Fruit fly (Drosophila melanogaster) whole organism, embryonic: ENCODE results near the gene TotA.

ENCODE experiments used
- Atf6 ChIP-seq: fragments of 200-800 bp; sonication (Bioruptor generic); IDR thresholded peaks from 2 replicates; pipeline ENCODE4 v1.3.6; 2022; ENCODE audit warnings: missing biosample characterization, missing genetic modification characterization
- B-H1 ChIP-seq: fragments of 200-800 bp; sonication (Bioruptor generic); IDR thresholded peaks from 3 replicates; pipeline ENCODE4 v1.3.6; 2022; ENCODE audit warnings: missing biosample characterization, missing genetic modification characterization
- BtbVII ChIP-seq: fragments of 200-800 bp; sonication (Bioruptor generic); optimal IDR thresholded peaks from 3 replicates; lab custom pipeline; 2017; ENCODE audit warnings: missing biosample characterization, mild to moderate bottlenecking, missing genetic modification characterization
- CG10274 ChIP-seq: fragments of 200-800 bp; sonication (Bioruptor generic); optimal IDR thresholded peaks from 3 replicates; lab custom pipeline; 2017; ENCODE audit warnings: missing biosample characterization, mild to moderate bottlenecking, missing genetic modification characterization
- CG10979 ChIP-seq: fragments of 200-800 bp; sonication (Bioruptor generic); optimal IDR thresholded peaks from 2 replicates; lab custom pipeline; 2018; ENCODE audit warnings: missing biosample characterization, mild to moderate bottlenecking, missing genetic modification characterization, moderate library complexity
- CG11093 ChIP-seq: fragments of 200-800 bp; sonication (Bioruptor generic); IDR thresholded peaks from 3 replicates; pipeline ENCODE4 v1.3.6; 2022; ENCODE audit warnings: missing biosample characterization, missing genetic modification characterization
- CG11398 ChIP-seq: fragments of 200-800 bp; sonication (Bioruptor generic); optimal IDR thresholded peaks from 2 replicates; lab custom pipeline; 2016; ENCODE audit warnings: missing biosample characterization, missing genetic modification characterization
- CG13296 ChIP-seq: fragments of 200-800 bp; sonication (Bioruptor generic); optimal IDR thresholded peaks from 3 replicates; lab custom pipeline; 2018; ENCODE audit warnings: missing biosample characterization, mild to moderate bottlenecking, missing genetic modification characterization
- CG13894 ChIP-seq: fragments of 200-800 bp; sonication (Bioruptor generic); optimal IDR thresholded peaks from 3 replicates; lab custom pipeline; 2018; ENCODE audit warnings: missing biosample characterization, mild to moderate bottlenecking, missing genetic modification characterization, moderate library complexity
- CG15479 ChIP-seq: fragments of 200-800 bp; sonication (Bioruptor generic); optimal IDR thresholded peaks from 3 replicates; lab custom pipeline; 2019; ENCODE audit warnings: missing biosample characterization, mild to moderate bottlenecking, missing genetic modification characterization, moderate library complexity
- CG16779 ChIP-seq: fragments of 200-800 bp; sonication (Bioruptor generic); IDR thresholded peaks from 2 replicates; pipeline ENCODE4 v1.3.6; 2022; ENCODE audit warnings: missing biosample characterization, missing genetic modification characterization
- CG2875 ChIP-seq: fragments of 200-800 bp; sonication (Bioruptor generic); optimal IDR thresholded peaks from 2 replicates; lab custom pipeline; 2017; ENCODE audit warnings: missing biosample characterization, mild to moderate bottlenecking, missing genetic modification characterization, missing genetic modification reagents
- CG33557 ChIP-seq: fragments of 200-800 bp; sonication (Bioruptor generic); optimal IDR thresholded peaks from 2 replicates; lab custom pipeline; 2019; ENCODE audit warnings: missing biosample characterization, mild to moderate bottlenecking, missing genetic modification characterization, moderate library complexity
- CG3407 ChIP-seq: fragments of 200-800 bp; sonication (Bioruptor generic); optimal IDR thresholded peaks from 2 replicates; lab custom pipeline; 2018; ENCODE audit warnings: missing biosample characterization, mild to moderate bottlenecking, missing genetic modification characterization
- CG4360 ChIP-seq: fragments of 200-800 bp; sonication (Bioruptor generic); IDR thresholded peaks from 2 replicates; pipeline ENCODE4 v1.3.6; 2022; ENCODE audit warnings: missing biosample characterization, missing genetic modification characterization
- CG8089 ChIP-seq: fragments of 200-800 bp; sonication (Bioruptor generic); optimal IDR thresholded peaks from 3 replicates; lab custom pipeline; 2016; ENCODE audit warnings: missing biosample characterization, missing genetic modification characterization
- CG8359 ChIP-seq: fragments of 200-800 bp; sonication (Bioruptor generic); optimal IDR thresholded peaks from 2 replicates; lab custom pipeline; 2017; ENCODE audit warnings: missing biosample characterization, mild to moderate bottlenecking, missing genetic modification characterization, borderline replicate concordance
- CG9727 ChIP-seq: fragments of 200-800 bp; sonication (Bioruptor generic); optimal IDR thresholded peaks from 3 replicates; lab custom pipeline; 2017; ENCODE audit warnings: missing biosample characterization, mild to moderate bottlenecking, missing genetic modification characterization
- CG9797 ChIP-seq: fragments of 200-800 bp; sonication (Bioruptor generic); optimal IDR thresholded peaks from 3 replicates; lab custom pipeline; 2018; ENCODE audit warnings: missing biosample characterization, mild to moderate bottlenecking, missing genetic modification characterization
- CoRest ChIP-seq: fragments of 200-800 bp; sonication (Bioruptor generic); optimal IDR thresholded peaks from 3 replicates; lab custom pipeline; 2018; ENCODE audit warnings: missing biosample characterization, mild to moderate bottlenecking, missing genetic modification characterization, moderate library complexity
- Doc2 ChIP-seq: fragments of 200-800 bp; sonication (Bioruptor generic); IDR thresholded peaks from 2 replicates; pipeline ENCODE4 v1.3.6; 2022; ENCODE audit warnings: missing biosample characterization, missing genetic modification characterization
- Dref ChIP-seq: fragments of 200-800 bp; sonication (Bioruptor generic); IDR thresholded peaks from 2 replicates; pipeline ENCODE4 v1.3.6; 2022; ENCODE audit warnings: missing biosample characterization, missing genetic modification characterization
- Gsc ChIP-seq: fragments of 200-800 bp; sonication (Bioruptor generic); IDR thresholded peaks from 2 replicates; pipeline ENCODE4 v1.3.6; 2022; ENCODE audit warnings: missing biosample characterization, missing genetic modification characterization
- H2.0 ChIP-seq: fragments of 200-800 bp; sonication (Bioruptor generic); IDR thresholded peaks from 2 replicates; pipeline ENCODE4 v1.3.6; 2022; ENCODE audit warnings: missing biosample characterization, missing genetic modification characterization
- HHEX ChIP-seq: fragments of 200-800 bp; sonication (Bioruptor generic); optimal IDR thresholded peaks from 3 replicates; lab custom pipeline; 2017; ENCODE audit warnings: missing biosample characterization, mild to moderate bottlenecking, missing genetic modification characterization, missing genetic modification reagents
- HLH3B ChIP-seq: fragments of 200-800 bp; sonication (Bioruptor generic); IDR thresholded peaks from 2 replicates; pipeline ENCODE4 v1.3.6; 2022; ENCODE audit warnings: missing biosample characterization, missing genetic modification characterization
- Myb ChIP-seq: fragments of 200-800 bp; sonication (Bioruptor generic); optimal IDR thresholded peaks from 2 replicates; lab custom pipeline; 2016; ENCODE audit warnings: missing biosample characterization, missing genetic modification characterization
- NC2β ChIP-seq: fragments of 200-800 bp; sonication (Bioruptor generic); optimal IDR thresholded peaks from 2 replicates; lab custom pipeline; 2016; ENCODE audit warnings: missing biosample characterization, missing genetic modification characterization
- Spps ChIP-seq: fragments of 200-800 bp; sonication (Bioruptor generic); optimal IDR thresholded peaks from 2 replicates; lab custom pipeline; 2018; ENCODE audit warnings: missing biosample characterization, mild to moderate bottlenecking, missing genetic modification characterization
- TFAM ChIP-seq: fragments of 200-800 bp; sonication (Bioruptor generic); optimal IDR thresholded peaks from 2 replicates; lab custom pipeline; 2017; ENCODE audit warnings: missing biosample characterization, missing genetic modification characterization, inconsistent platforms
- Xbp1 ChIP-seq: fragments of 200-800 bp; sonication (Bioruptor generic); optimal IDR thresholded peaks from 3 replicates; lab custom pipeline; 2016; ENCODE audit warnings: missing biosample characterization, mild to moderate bottlenecking, missing genetic modification characterization
- abd-A ChIP-seq: fragments of 200-800 bp; sonication (Bioruptor generic); optimal IDR thresholded peaks from 3 replicates; lab custom pipeline; 2019; ENCODE audit warnings: missing biosample characterization, mild to moderate bottlenecking, missing genetic modification characterization, moderate library complexity
- ash1 ChIP-seq: fragments of 200-800 bp; sonication (Bioruptor generic); optimal IDR thresholded peaks from 2 replicates; lab custom pipeline; 2018; ENCODE audit warnings: missing biosample characterization, mild to moderate bottlenecking, missing genetic modification characterization
- br ChIP-seq: fragments of >200 bp; optimal IDR thresholded peaks from 2 replicates; lab custom pipeline; 2017
- chm ChIP-seq: fragments of 200-800 bp; sonication (Bioruptor generic); IDR thresholded peaks from 2 replicates; pipeline ENCODE4 v1.3.6; 2022; ENCODE audit warnings: missing biosample characterization, missing genetic modification characterization
- crc ChIP-seq: fragments of 200-800 bp; sonication (Bioruptor generic); optimal IDR thresholded peaks from 2 replicates; lab custom pipeline; 2016; ENCODE audit warnings: missing biosample characterization, missing genetic modification characterization
- eve ChIP-seq, 2 experiments: fragments of >200 bp; optimal IDR thresholded peaks; 2 replicates each; lab custom pipeline; 2017; ENCODE audit warnings: missing biosample characterization in 2 of 2, missing genetic modification characterization in 2 of 2
- ewg ChIP-seq: fragments of 200-800 bp; sonication (Bioruptor generic); optimal IDR thresholded peaks from 3 replicates; lab custom pipeline; 2017; ENCODE audit warnings: mild to moderate bottlenecking, missing biosample characterization, missing genetic modification reagents, missing genetic modification characterization
- fd3F ChIP-seq: fragments of 200-800 bp; sonication (Bioruptor generic); optimal IDR thresholded peaks from 2 replicates; lab custom pipeline; 2018; ENCODE audit warnings: missing biosample characterization, mild to moderate bottlenecking, missing genetic modification characterization, moderate library complexity
- gfzf ChIP-seq: fragments of 200-800 bp; sonication (Bioruptor generic); optimal IDR thresholded peaks from 2 replicates; lab custom pipeline; 2016; ENCODE audit warnings: missing biosample characterization, mild to moderate bottlenecking, missing genetic modification characterization, moderate library complexity
- grn ChIP-seq: fragments of 200-800 bp; sonication (Bioruptor generic); optimal IDR thresholded peaks from 3 replicates; lab custom pipeline; 2017; ENCODE audit warnings: missing biosample characterization, missing genetic modification characterization
- gro ChIP-seq: fragments of 200-800 bp; sonication (Bioruptor generic); optimal IDR thresholded peaks from 2 replicates; lab custom pipeline; 2016; ENCODE audit warnings: missing biosample characterization, missing genetic modification characterization
- insv ChIP-seq, 2 experiments: fragments of 200-800 bp; sonication (Bioruptor generic); optimal IDR thresholded peaks; 3 replicates each; lab custom pipeline; 2016 to 2018; ENCODE audit warnings: missing biosample characterization in 2 of 2, missing genetic modification characterization in 2 of 2
- luna ChIP-seq: fragments of 200-800 bp; sonication (Bioruptor generic); optimal IDR thresholded peaks from 2 replicates; lab custom pipeline; 2016; ENCODE audit warnings: missing biosample characterization, missing genetic modification characterization
- nmo ChIP-seq: fragments of 200-800 bp; sonication (Bioruptor generic); optimal IDR thresholded peaks from 2 replicates; lab custom pipeline; 2018; ENCODE audit warnings: missing biosample characterization, mild to moderate bottlenecking, missing genetic modification characterization, moderate library complexity
- oc ChIP-seq: fragments of 200-800 bp; sonication (Bioruptor generic); optimal IDR thresholded peaks from 2 replicates; lab custom pipeline; 2018; ENCODE audit warnings: missing biosample characterization, mild to moderate bottlenecking, missing genetic modification characterization, moderate library complexity
- p53 ChIP-seq: fragments of 200-800 bp; sonication (Bioruptor generic); optimal IDR thresholded peaks from 2 replicates; lab custom pipeline; 2016; ENCODE audit warnings: missing biosample characterization, missing genetic modification characterization
- tin ChIP-seq: fragments of 200-800 bp; sonication (Bioruptor generic); optimal IDR thresholded peaks from 3 replicates; lab custom pipeline; 2016; ENCODE audit warnings: missing biosample characterization, missing genetic modification characterization
- vvl ChIP-seq: fragments of 200-800 bp; sonication (Bioruptor generic); IDR thresholded peaks from 2 replicates; pipeline ENCODE4 v1.3.6; 2022; ENCODE audit warnings: missing biosample characterization, missing genetic modification characterization
- z ChIP-seq: fragments of 200-800 bp; sonication (Bioruptor generic); IDR thresholded peaks from 3 replicates; pipeline ENCODE4 v1.3.6; 2022; ENCODE audit warnings: missing biosample characterization, missing genetic modification characterization
- zen2 ChIP-seq: fragments of 200-800 bp; sonication (Bioruptor generic); IDR thresholded peaks from 3 replicates; pipeline ENCODE4 v1.3.6; 2022; ENCODE audit warnings: missing biosample characterization, missing genetic modification characterization; ENCODE audit not compliant: partially characterized antibody

TotA gene

dm6 chr3R:20850395-20851039, 20.3 kb upstream of the TotA start, which contains the start of gene RpS30 (continued):
- TF ChIP-seq nmo (GFP tag; lab: Kevin White, UChicago) (peak; percentile 72), CG11093 (GFP tag; lab: Robert Waterston, UW) (no peak), abd-A (tag; lab: Kevin White, UChicago) (no peak), fd3F (GFP tag; lab: Kevin White, UChicago) (no peak), CG15479 (GFP tag; lab: Kevin White, UChicago) (peak; percentile 89), gro (GFP tag; lab: Kevin White, UChicago) (peak; percentile 70), CG10274 (no peak), NC2β (peak; percentile 76), HHEX (GFP tag; lab: Kevin White, UChicago) (no peak), Atf6 (GFP tag; lab: Robert Waterston, UW) (no peak), ash1 (GFP tag; lab: Kevin White, UChicago) (no peak), grn (no peak), B-H1 (no peak), ewg (GFP tag; lab: Kevin White, UChicago) (peak; percentile 51), BtbVII (no peak), CG4360 (no peak), br (lab: Kevin White, UChicago) (no peak), Dref (GFP tag; lab: Robert Waterston, UW) (peak; percentile 100), oc (no peak), CG11398 (GFP tag; lab: Kevin White, UChicago) (peak; percentile 15), vvl (GFP tag; lab: Robert Waterston, UW) (peak; percentile 77), CG10979 (peak; percentile 11), Doc2 (no peak), Gsc (no peak), Spps (peak; percentile 36), CG13894 (tag; lab: Kevin White, UChicago) (peak; percentile 36), Xbp1 (GFP tag; lab: Kevin White, UChicago) (peak; percentile 49), CG16779 (0 out of 2 replicates have a peak, but pooled peaks have one; percentile 10), zen2 (GFP tag; lab: Robert Waterston, UW) (peak; percentile 87), CG9797 (GFP tag; lab: Kevin White, UChicago) (peak; percentile 94), HLH3B (GFP tag; lab: Robert Waterston, UW) (no peak), gfzf (GFP tag; lab: Kevin White, UChicago) (peak; percentile 94), CG33557 (GFP tag; lab: Kevin White, UChicago) (peak; percentile 21), TFAM (no peak), p53 (GFP tag; lab: Kevin White, UChicago) (peak; percentile 52), H2.0 (GFP tag; lab: Robert Waterston, UW) (no peak), z (no peak), CG8089 (GFP tag; lab: Kevin White, UChicago) (peak; percentile 22), CoRest (tag; lab: Kevin White, UChicago) (peak; percentile 68), CG3407 (GFP tag; lab: Kevin White, UChicago) (no peak), tin (GFP tag; lab: Kevin White, UChicago) (no peak), CG8359 (GFP tag; lab: Kevin White, UChicago) (no peak), eve (GFP tag; optimal IDR thresholded peaks at IDR 0.05; lab: Kevin White, UChicago) (no peak), CG9727 (GFP tag; lab: Kevin White, UChicago) (peak; percentile 51), crc (GFP tag; lab: Kevin White, UChicago) (peak; percentile 2), chm (peak; percentile 47; the same call in 1 of the 2 replicates), insv (GFP tag; optimal IDR thresholded peaks at IDR 0.05; lab: Kevin White, UChicago) (peak in 1 of 2 experiments; percentile 10), CG2875 (GFP tag; lab: Kevin White, UChicago) (peak; percentile 19), CG13296 (GFP tag; lab: Kevin White, UChicago) (peak; percentile 11), Myb (GFP tag; lab: Kevin White, UChicago) (peak; percentile 98), luna (GFP tag; lab: Kevin White, UChicago) (no peak)
